Worm (Caenorhabditis elegans) whole organism, L3 larva: ENCODE results near the gene abu-1.

Experiments
- ama-1 ChIP-seq: fragments of 150-350 bp; optimal IDR thresholded peaks from 2 replicates; lab custom pipeline; 2018
- elt-3 ChIP-seq, 3 experiments: fragments of 150-350 bp in 1 of 3; sonication (generic microtip) in 2 of 3; optimal IDR thresholded peaks; 2 replicates in 2 of 3; 4 replicates in 1 of 3; lab custom pipeline; 2014 to 2017; ENCODE audit warnings: missing biosample characterization in 3 of 3, missing genetic modification characterization in 3 of 3
- nhr-12 ChIP-seq: fragments of 150-350 bp; optimal IDR thresholded peaks from 2 replicates; lab custom pipeline; 2014; ENCODE audit warnings: missing biosample characterization, missing genetic modification characterization
- nhr-28 ChIP-seq: fragments of 150-350 bp; optimal IDR thresholded peaks from 2 replicates; lab custom pipeline; 2014; ENCODE audit warnings: missing biosample characterization, missing genetic modification characterization
- nhr-77 ChIP-seq: fragments of 150-350 bp; optimal IDR thresholded peaks from 2 replicates; lab custom pipeline; 2014; ENCODE audit warnings: missing biosample characterization, missing genetic modification characterization
- unc-39 ChIP-seq: sonication (generic microtip); optimal IDR thresholded peaks from 4 replicates; lab custom pipeline; 2017; ENCODE audit warnings: missing biosample characterization, missing genetic modification characterization
- unc-62 ChIP-seq: fragments of 150-350 bp; sonication (generic microtip); optimal IDR thresholded peaks from 4 replicates; lab custom pipeline; 2014; ENCODE audit warnings: missing biosample characterization, missing genetic modification reagents, missing genetic modification characterization

DNA sequence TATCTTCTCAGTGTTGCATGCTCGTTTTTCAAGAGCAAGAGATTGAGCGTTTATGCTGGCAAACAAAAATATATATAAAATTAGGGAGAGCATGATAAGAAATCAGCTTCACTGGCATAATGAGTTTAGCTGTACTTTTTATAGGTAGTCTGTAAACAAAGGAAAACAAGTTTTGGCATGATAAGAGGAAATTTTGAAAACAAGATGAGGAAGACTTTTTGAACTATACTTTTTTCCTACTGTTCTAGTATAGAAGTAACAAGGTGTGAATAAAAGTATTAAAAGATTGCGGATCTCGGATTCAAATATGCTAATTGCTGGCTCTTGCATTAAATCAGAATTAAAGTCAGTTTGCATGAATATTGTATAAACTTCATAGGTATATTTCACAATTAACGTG is 37.3 kb upstream of the abu-1 start, which contains the start of gene F15H10.5:
- TF ChIP-seq elt-3 (tag; optimal IDR thresholded peaks at IDR 0.05; lab: Kevin White, UChicago) (no peak), unc-39 (tag; lab: Kevin White, UChicago) (no peak), ama-1 (lab: Kevin White, UChicago) (no peak), nhr-12 (tag; lab: Kevin White, UChicago) (no peak), unc-62 (no peak), nhr-28 (tag; lab: Kevin White, UChicago) (no peak), nhr-77 (tag; lab: Kevin White, UChicago) (no peak)
